Fruit fly (Drosophila melanogaster): ENCODE measurements around the gene CG12986.

CG12986 gene

DNA sequence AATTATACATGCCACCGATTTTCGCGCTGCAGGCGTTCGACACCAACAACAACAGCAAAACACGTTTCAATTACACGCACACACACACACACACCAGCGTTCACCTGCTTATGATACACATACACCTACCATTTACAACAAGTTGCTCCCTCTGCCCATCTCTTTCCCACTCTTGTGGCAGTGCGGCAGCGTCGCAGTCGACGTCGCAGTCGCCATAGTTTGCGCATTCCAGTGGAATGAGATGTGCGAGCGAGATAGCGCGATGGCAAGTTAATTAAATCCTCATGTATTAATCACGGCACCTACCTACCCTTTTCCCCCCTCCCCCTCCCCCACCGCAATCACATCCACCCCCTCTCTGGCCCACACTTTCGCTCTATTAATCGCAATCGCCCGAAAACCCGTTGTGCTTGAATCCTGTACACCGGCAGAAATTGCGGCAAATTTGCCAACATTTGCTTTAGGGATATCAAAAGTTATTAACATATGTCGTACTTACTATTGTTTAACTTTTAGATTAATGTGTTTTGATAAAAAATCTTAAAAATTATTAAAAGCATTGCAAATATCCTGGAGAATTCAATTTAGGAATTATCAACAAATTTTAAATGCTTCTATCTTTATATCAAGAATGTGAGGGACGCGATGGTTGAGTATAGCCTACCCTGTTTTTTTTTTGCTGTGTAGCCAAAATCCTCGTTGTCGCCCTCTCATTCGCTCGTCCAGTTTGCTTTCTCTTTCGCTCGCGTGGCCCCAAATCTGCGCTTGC is 16.9 kb downstream of the CG12986 start (continued):
- TF ChIP-seq chif (GFP tag; optimal IDR thresholded peaks at IDR 0.05) = peak in 1 of 2 experiments; percentile 29
- TF ChIP-seq CG13424 (tag; optimal IDR thresholded peaks at IDR 0.05) = peak; percentile 52
- TF ChIP-seq CG11696 (GFP tag; IDR thresholded peaks at IDR 0.05) = no peak
- no peak for TF ChIP-seq Lhr (GFP tag; optimal IDR thresholded peaks at IDR 0.05)
- no peak for TF ChIP-seq NK7.1 (GFP tag; optimal IDR thresholded peaks at IDR 0.05)
- TF ChIP-seq Dp (GFP tag; optimal IDR thresholded peaks at IDR 0.05) = no peak
- peak; percentile 4 to 35 for TF ChIP-seq bsh (GFP tag; optimal IDR thresholded peaks at IDR 0.05)
- no peak for TF ChIP-seq CG14050 (GFP tag; IDR thresholded peaks at IDR 0.05)
- TF ChIP-seq CG11247 (GFP tag; IDR thresholded peaks at IDR 0.05) = no peak
- no peak for TF ChIP-seq Aef1 (GFP tag; IDR thresholded peaks at IDR 0.05)
- TF ChIP-seq peb (GFP tag; IDR thresholded peaks at IDR 0.05) = no peak
- TF ChIP-seq NC2β (GFP tag; optimal IDR thresholded peaks at IDR 0.05) = no peak
- peak; percentile 10 for TF ChIP-seq CG8388 (GFP tag; optimal IDR thresholded peaks at IDR 0.05)
- TF ChIP-seq toy (GFP tag; IDR thresholded peaks at IDR 0.05) = no peak
- TF ChIP-seq Hr3 (GFP tag; optimal IDR thresholded peaks at IDR 0.05) = peak; percentile 23
- TF ChIP-seq al (GFP tag; IDR thresholded peaks at IDR 0.05) = 0 out of 2 replicates have a peak, but pooled peaks have one; percentile 8
- TF ChIP-seq lbe (GFP tag; optimal IDR thresholded peaks at IDR 0.05) = peak; percentile 34
- TF ChIP-seq CG2116 (GFP tag; optimal IDR thresholded peaks at IDR 0.05) = no peak
- no peak for TF ChIP-seq CG43689 (GFP tag; IDR thresholded peaks at IDR 0.05)
- peak; percentile 14 for TF ChIP-seq CG13296 (GFP tag; optimal IDR thresholded peaks at IDR 0.05)
- TF ChIP-seq D (optimal IDR thresholded peaks at IDR 0.05) = no peak
- TF ChIP-seq D (GFP tag; optimal IDR thresholded peaks at IDR 0.05) = peak; percentile 9
- no peak for TF ChIP-seq psq (GFP tag; optimal IDR thresholded peaks at IDR 0.05)
- no peak for TF ChIP-seq H2.0 (GFP tag; IDR thresholded peaks at IDR 0.05)
- peak; percentile 28; the same call in 1 of the 2 replicates for TF ChIP-seq Rfx (GFP tag; IDR thresholded peaks at IDR 0.05)
- no peak for TF ChIP-seq fd102C (GFP tag; optimal IDR thresholded peaks at IDR 0.05)
- TF ChIP-seq CG9876 (GFP tag; optimal IDR thresholded peaks at IDR 0.05) = no peak
- TF ChIP-seq B-H2 (GFP tag; optimal IDR thresholded peaks at IDR 0.05) = no peak
- peak; percentile 44 for TF ChIP-seq grau (tag; optimal IDR thresholded peaks at IDR 0.05)
- no peak for TF ChIP-seq CG11398 (GFP tag; optimal IDR thresholded peaks at IDR 0.05)
- TF ChIP-seq CoRest (tag; optimal IDR thresholded peaks at IDR 0.05) = peak; percentile 43
- TF ChIP-seq sim (GFP tag; IDR thresholded peaks at IDR 0.05) = no peak
- TF ChIP-seq vnd (GFP tag; IDR thresholded peaks at IDR 0.05; ENCODE audit: partially characterized antibody) = no peak
- peak; percentile 61 for TF ChIP-seq CG2120 (GFP tag; optimal IDR thresholded peaks at IDR 0.05)
- no peak for TF ChIP-seq CG7745 (tag; optimal IDR thresholded peaks at IDR 0.05)
- no peak for TF ChIP-seq pita (GFP tag; optimal IDR thresholded peaks at IDR 0.05)
- TF ChIP-seq lab (GFP tag; optimal IDR thresholded peaks at IDR 0.05) = peak; percentile 61
- no peak for TF ChIP-seq CG9609 (GFP tag; optimal IDR thresholded peaks at IDR 0.05)
- TF ChIP-seq CG9932 (GFP tag; IDR thresholded peaks at IDR 0.05) = peak; percentile 30; the same call in 1 of the 2 replicates
- no peak for TF ChIP-seq CG17912 (GFP tag; optimal IDR thresholded peaks at IDR 0.05)
- no peak for TF ChIP-seq bowl (GFP tag; IDR thresholded peaks at IDR 0.05)
- TF ChIP-seq GATAe (GFP tag; conservative IDR thresholded peaks at IDR 0.05) = no peak
- no peak for TF ChIP-seq CG5245 (GFP tag; optimal IDR thresholded peaks at IDR 0.05)
- no peak for TF ChIP-seq CG32767 (GFP tag; IDR thresholded peaks at IDR 0.05)
- no peak for TF ChIP-seq Spps (tag; optimal IDR thresholded peaks at IDR 0.05)
- no peak for TF ChIP-seq TFAM (GFP tag; optimal IDR thresholded peaks at IDR 0.05)
- TF ChIP-seq ac (GFP tag; optimal IDR thresholded peaks at IDR 0.05) = no peak
- no peak for TF ChIP-seq CG16863 (GFP tag; optimal IDR thresholded peaks at IDR 0.05)
- TF ChIP-seq Sox100B (GFP tag; optimal IDR thresholded peaks at IDR 0.05) = peak; percentile 53
- TF ChIP-seq CG10979 (tag; optimal IDR thresholded peaks at IDR 0.05) = peak; percentile 56
